Worm (Caenorhabditis elegans) whole organism, L2 larva: ENCODE data around the gene W02B12.1.

Experiments
- F13H6.1 ChIP-seq: sonication (generic microtip); optimal IDR thresholded peaks from 2 replicates; lab custom pipeline; 2016; ENCODE audit warnings: missing genetic modification characterization, missing compliant biosample characterization
- ZK546.5 ChIP-seq: sonication (generic microtip); optimal IDR thresholded peaks from 2 replicates; lab custom pipeline; 2017; ENCODE audit warnings: missing biosample characterization, missing genetic modification characterization
- alr-1 ChIP-seq: fragments of 150-350 bp; optimal IDR thresholded peaks from 2 replicates; lab custom pipeline; 2014; ENCODE audit warnings: missing biosample characterization, missing genetic modification characterization
- aly-2 ChIP-seq: fragments of 150-350 bp; optimal IDR thresholded peaks from 2 replicates; lab custom pipeline; 2014; ENCODE audit warnings: missing biosample characterization, missing genetic modification characterization
- ceh-16 ChIP-seq: fragments of 150-350 bp; optimal IDR thresholded peaks from 2 replicates; lab custom pipeline; 2014; ENCODE audit warnings: missing biosample characterization, missing genetic modification characterization
- dmd-4 ChIP-seq: sonication (generic microtip); optimal IDR thresholded peaks from 2 replicates; lab custom pipeline; 2017; ENCODE audit warnings: missing biosample characterization, missing genetic modification characterization
- elt-1 ChIP-seq: fragments of 150-350 bp; optimal IDR thresholded peaks from 2 replicates; lab custom pipeline; 2014; ENCODE audit warnings: missing biosample characterization, missing genetic modification characterization
- fos-1 ChIP-seq: fragments of 150-350 bp; optimal IDR thresholded peaks from 2 replicates; lab custom pipeline; 2014; ENCODE audit warnings: missing biosample characterization, missing genetic modification characterization
- lin-11 ChIP-seq: fragments of 150-350 bp; sonication (generic microtip); optimal IDR thresholded peaks from 2 replicates; lab custom pipeline; 2014; ENCODE audit warnings: missing biosample characterization, missing genetic modification characterization, inconsistent platforms, mixed read lengths
- lsy-2 ChIP-seq, 2 experiments: fragments of 150-350 bp in 1 of 2; sonication (generic microtip) in 1 of 2; optimal IDR thresholded peaks; 2 replicates each; lab custom pipeline; 2014 to 2017; ENCODE audit warnings: missing biosample characterization in 2 of 2, missing genetic modification characterization in 2 of 2
- mab-5 ChIP-seq: fragments of 150-350 bp; optimal IDR thresholded peaks from 2 replicates; lab custom pipeline; 2014; ENCODE audit warnings: missing biosample characterization, missing genetic modification characterization
- mdl-1 ChIP-seq, 2 experiments: fragments of 150-350 bp in 1 of 2; sonication (generic microtip) in 1 of 2; optimal IDR thresholded peaks; 2 replicates each; lab custom pipeline; 2017; ENCODE audit warnings: missing biosample characterization in 2 of 2, missing genetic modification characterization in 2 of 2
- nhr-129 ChIP-seq: fragments of 150-350 bp; optimal IDR thresholded peaks from 2 replicates; lab custom pipeline; 2014; ENCODE audit warnings: missing biosample characterization, missing genetic modification characterization
- nhr-237 ChIP-seq: fragments of 150-350 bp; optimal IDR thresholded peaks from 2 replicates; lab custom pipeline; 2014; ENCODE audit warnings: missing biosample characterization, missing genetic modification characterization
- nhr-77 ChIP-seq: fragments of 150-350 bp; optimal IDR thresholded peaks from 2 replicates; lab custom pipeline; 2014; ENCODE audit warnings: missing biosample characterization, missing genetic modification characterization
- sma-3 ChIP-seq: sonication (generic microtip); optimal IDR thresholded peaks from 2 replicates; lab custom pipeline; 2016; ENCODE audit warnings: missing genetic modification reagents, missing genetic modification characterization, missing compliant biosample characterization
- sma-9 ChIP-seq, 2 experiments: fragments of 150-350 bp in 1 of 2; sonication (generic microtip) in 1 of 2; optimal IDR thresholded peaks; 2 replicates each; lab custom pipeline; 2014 to 2016; ENCODE audit warnings: missing genetic modification characterization in 2 of 2, mild to moderate bottlenecking in 1 of 2, missing biosample characterization in 1 of 2, missing compliant biosample characterization in 1 of 2, missing genetic modification reagents in 1 of 2, moderate library complexity in 1 of 2
- ztf-4 ChIP-seq: fragments of 150-350 bp; optimal IDR thresholded peaks from 2 replicates; lab custom pipeline; 2014; ENCODE audit warnings: missing biosample characterization, missing genetic modification characterization

Gene W02B12.1

ce11 chrII:11496767-11497166 is 47.9 kb downstream of the W02B12.1 start, which contains the start of gene emc-5:
Gene emc-5, plus strand, starts transcription at chrII:11496780.
- peak in 1 of 2 experiments; percentile 34 for TF ChIP-seq lsy-2 (tag; optimal IDR thresholded peaks at IDR 0.05; lab: Kevin White, UChicago)
- TF ChIP-seq nhr-77 (tag; lab: Kevin White, UChicago): no peak
- peak; percentile 17 for TF ChIP-seq sma-9 (GFP tag; optimal IDR thresholded peaks at IDR 0.05; lab: Kevin White, UChicago)
- TF ChIP-seq sma-9 (tag; optimal IDR thresholded peaks at IDR 0.05; lab: Kevin White, UChicago): no peak
- no peak for TF ChIP-seq sma-3 (GFP tag; lab: Kevin White, UChicago)
- TF ChIP-seq alr-1 (tag; lab: Kevin White, UChicago): no peak
- no peak for TF ChIP-seq aly-2
- peak; percentile 43 for TF ChIP-seq F13H6.1 (tag; lab: Kevin White, UChicago)
- peak; percentile 9 for TF ChIP-seq mab-5
- no peak for TF ChIP-seq ceh-16 (tag; lab: Kevin White, UChicago)
- TF ChIP-seq nhr-237: no peak
- no peak for TF ChIP-seq ztf-4 (tag; lab: Kevin White, UChicago)
- TF ChIP-seq, all 48 proteins: peak for 4

- no peak for TF ChIP-seq ZK546.5
- no peak for TF ChIP-seq dmd-4
- TF ChIP-seq lsy-2 (tag; optimal IDR thresholded peaks at IDR 0.05; lab: Kevin White, UChicago): no peak
- TF ChIP-seq aly-2: no peak
- TF ChIP-seq lin-11 (tag; lab: Kevin White, UChicago): no peak
- no peak for TF ChIP-seq mdl-1 (tag; optimal IDR thresholded peaks at IDR 0.05; lab: Kevin White, UChicago)
- no peak for TF ChIP-seq ztf-4 (tag; lab: Kevin White, UChicago)
- no peak for TF ChIP-seq fos-1
- TF ChIP-seq F13H6.1 (tag; lab: Kevin White, UChicago): no peak
- no peak for TF ChIP-seq nhr-129
- no peak for TF ChIP-seq alr-1 (tag; lab: Kevin White, UChicago)
- no peak for TF ChIP-seq elt-1 (tag; lab: Kevin White, UChicago)
These were observed 48.5 kb downstream of the W02B12.1 start, which contains the start of gene B0334.5 for ce11 chrII:11497365-11497764. Gene B0334.5, plus strand, starts transcription at chrII:11497665.

ce11 chrII:11500198-11500597 is 51.4 kb downstream of the W02B12.1 start, which contains the start of gene B0334.20:
Gene B0334.20, minus strand, starts transcription at chrII:11500459.
- TF ChIP-seq lsy-2 (tag; optimal IDR thresholded peaks at IDR 0.05; lab: Kevin White, UChicago) (no peak), fos-1 (peak; percentile 53)
